Worm (Caenorhabditis elegans) whole organism, mixed stage, embryonic: ENCODE data around the gene dlc-5.

Source experiments
- M03D4.4 ChIP-seq: sonication (generic microtip); optimal IDR thresholded peaks from 2 replicates; lab custom pipeline; 2017; ENCODE audit warnings: mild to moderate bottlenecking, missing genetic modification characterization, missing compliant biosample characterization
- bed-3 ChIP-seq: fragments of 200-800 bp; sonication (Bioruptor generic); optimal IDR thresholded peaks from 3 replicates; lab custom pipeline; 2018; ENCODE audit warnings: mild to moderate bottlenecking, missing genetic modification characterization, moderate library complexity, missing compliant biosample characterization
- blmp-1 ChIP-seq: fragments of 150-350 bp; optimal IDR thresholded peaks from 2 replicates; lab custom pipeline; 2014; ENCODE audit warnings: missing biosample characterization, missing genetic modification characterization
- ceh-39 ChIP-seq: fragments of 150-350 bp; optimal IDR thresholded peaks from 2 replicates; lab custom pipeline; 2014; ENCODE audit warnings: missing biosample characterization, missing genetic modification characterization
- ceh-43 ChIP-seq: fragments of 200-800 bp; sonication (Bioruptor generic); optimal IDR thresholded peaks from 2 replicates; lab custom pipeline; 2018; ENCODE audit warnings: mild to moderate bottlenecking, missing genetic modification characterization, moderate library complexity, missing compliant biosample characterization
- ceh-83 ChIP-seq: fragments of 200-800 bp; sonication (Bioruptor generic); optimal IDR thresholded peaks from 2 replicates; lab custom pipeline; 2018; ENCODE audit warnings: mild to moderate bottlenecking, missing genetic modification characterization, missing compliant biosample characterization
- ces-1 ChIP-seq: fragments of 150-350 bp; optimal IDR thresholded peaks from 2 replicates; lab custom pipeline; 2014; ENCODE audit warnings: missing biosample characterization, missing genetic modification reagents, missing genetic modification characterization
- cnd-1 ChIP-seq: fragments of 200-800 bp; sonication (Bioruptor generic); optimal IDR thresholded peaks from 2 replicates; lab custom pipeline; 2018; ENCODE audit warnings: mild to moderate bottlenecking, missing genetic modification characterization, missing compliant biosample characterization
- drap-1 ChIP-seq: fragments of 200-800 bp; sonication (Bioruptor generic); optimal IDR thresholded peaks from 3 replicates; lab custom pipeline; 2018; ENCODE audit warnings: mild to moderate bottlenecking, missing genetic modification characterization, missing compliant biosample characterization
- elt-1 ChIP-seq: sonication (generic microtip); optimal IDR thresholded peaks from 2 replicates; lab custom pipeline; 2017; ENCODE audit warnings: missing genetic modification characterization, mild to moderate bottlenecking, missing compliant biosample characterization, antibody characterized with exemption, moderate library complexity, borderline replicate concordance; ENCODE audit not compliant: insufficient read depth
- elt-3 ChIP-seq: fragments of 150-350 bp; optimal IDR thresholded peaks from 2 replicates; lab custom pipeline; 2014; ENCODE audit warnings: missing biosample characterization, missing genetic modification characterization
- flh-1 ChIP-seq: fragments of 200-800 bp; sonication (Bioruptor generic); optimal IDR thresholded peaks from 2 replicates; lab custom pipeline; 2018; ENCODE audit warnings: mild to moderate bottlenecking, missing genetic modification characterization, moderate library complexity, missing compliant biosample characterization
- ham-2 ChIP-seq: fragments of 200-800 bp; sonication (Bioruptor generic); optimal IDR thresholded peaks from 2 replicates; lab custom pipeline; 2018; ENCODE audit warnings: mild to moderate bottlenecking, missing genetic modification characterization, missing compliant biosample characterization
- hlh-1 ChIP-seq: fragments of 150-350 bp; optimal IDR thresholded peaks from 2 replicates; lab custom pipeline; 2014; ENCODE audit warnings: missing biosample characterization, missing genetic modification reagents, missing genetic modification characterization
- lin-13 ChIP-seq: fragments of 150-350 bp; optimal IDR thresholded peaks from 2 replicates; lab custom pipeline; 2014; ENCODE audit warnings: missing biosample characterization, missing genetic modification characterization
- lin-32 ChIP-seq: fragments of 200-800 bp; sonication (Bioruptor generic); optimal IDR thresholded peaks from 2 replicates; lab custom pipeline; 2018; ENCODE audit warnings: mild to moderate bottlenecking, missing genetic modification characterization, missing compliant biosample characterization
- lsy-2 ChIP-seq: fragments of 150-350 bp; optimal IDR thresholded peaks from 2 replicates; lab custom pipeline; 2014; ENCODE audit warnings: missing biosample characterization, missing genetic modification characterization
- mab-5 ChIP-seq: fragments of 150-350 bp; optimal IDR thresholded peaks from 2 replicates; lab custom pipeline; 2014; ENCODE audit warnings: missing biosample characterization, missing genetic modification characterization
- mep-1 ChIP-seq: fragments of 150-350 bp; optimal IDR thresholded peaks from 2 replicates; lab custom pipeline; 2017; ENCODE audit warnings: missing biosample characterization, missing genetic modification reagents, missing genetic modification characterization, inconsistent platforms
- mls-2 ChIP-seq: sonication (generic microtip); optimal IDR thresholded peaks from 2 replicates; lab custom pipeline; 2016; ENCODE audit warnings: mild to moderate bottlenecking, missing genetic modification characterization, moderate library complexity, missing compliant biosample characterization
- nhr-12 ChIP-seq: fragments of 150-350 bp; optimal IDR thresholded peaks from 2 replicates; lab custom pipeline; 2014; ENCODE audit warnings: missing biosample characterization, missing genetic modification characterization
- nhr-2 ChIP-seq: fragments of 150-350 bp; optimal IDR thresholded peaks from 2 replicates; lab custom pipeline; 2014; ENCODE audit warnings: missing biosample characterization, missing genetic modification characterization
- nhr-237 ChIP-seq: fragments of 150-350 bp; optimal IDR thresholded peaks from 2 replicates; lab custom pipeline; 2014; ENCODE audit warnings: missing biosample characterization, missing genetic modification characterization
- nhr-28 ChIP-seq: fragments of 150-350 bp; optimal IDR thresholded peaks from 2 replicates; lab custom pipeline; 2014; ENCODE audit warnings: missing biosample characterization, missing genetic modification characterization
- nhr-76 ChIP-seq: sonication (generic microtip); optimal IDR thresholded peaks from 2 replicates; lab custom pipeline; 2017; ENCODE audit warnings: missing biosample characterization, missing genetic modification characterization
- pha-4 ChIP-seq: fragments of 150-350 bp; optimal IDR thresholded peaks from 2 replicates; lab custom pipeline; 2018; ENCODE audit warnings: missing biosample characterization, missing genetic modification reagents, missing genetic modification characterization
- sem-2 ChIP-seq: fragments of 200-800 bp; sonication (Bioruptor generic); optimal IDR thresholded peaks from 2 replicates; lab custom pipeline; 2018; ENCODE audit warnings: mild to moderate bottlenecking, missing genetic modification characterization, missing compliant biosample characterization
- snpc-4 ChIP-seq: fragments of 150-350 bp; optimal IDR thresholded peaks from 2 replicates; lab custom pipeline; 2014; ENCODE audit warnings: missing biosample characterization, missing genetic modification characterization
- sptf-1 ChIP-seq: sonication (generic microtip); optimal IDR thresholded peaks from 2 replicates; lab custom pipeline; 2017; ENCODE audit warnings: mild to moderate bottlenecking, missing genetic modification characterization, moderate library complexity, missing compliant biosample characterization
- tbx-8 ChIP-seq: fragments of 200-800 bp; sonication (Bioruptor generic); optimal IDR thresholded peaks from 2 replicates; lab custom pipeline; 2018; ENCODE audit warnings: mild to moderate bottlenecking, missing genetic modification characterization, moderate library complexity, missing compliant biosample characterization
- unc-120 ChIP-seq: sonication (generic microtip); optimal IDR thresholded peaks from 2 replicates; lab custom pipeline; 2017; ENCODE audit warnings: missing genetic modification characterization, missing compliant biosample characterization; ENCODE audit not compliant: poor library complexity, severe bottlenecking
- unc-39 ChIP-seq: fragments of 150-350 bp; optimal IDR thresholded peaks from 2 replicates; lab custom pipeline; 2014; ENCODE audit warnings: missing biosample characterization, missing genetic modification characterization
- unc-62 ChIP-seq: fragments of 150-350 bp; optimal IDR thresholded peaks from 2 replicates; lab custom pipeline; 2014; ENCODE audit warnings: missing biosample characterization, missing genetic modification reagents, missing genetic modification characterization
- zip-8 ChIP-seq: fragments of 150-350 bp; optimal IDR thresholded peaks from 2 replicates; lab custom pipeline; 2014; ENCODE audit warnings: missing biosample characterization, missing genetic modification characterization
- ztf-11 ChIP-seq: fragments of 150-350 bp; optimal IDR thresholded peaks from 2 replicates; lab custom pipeline; 2014; ENCODE audit warnings: missing biosample characterization, missing genetic modification characterization

The dlc-5 gene

ce11 chrIV:6473140-6473539, 35.1 kb downstream of the dlc-5 start, which contains the start of gene Y73B6BL.27:
Gene Y73B6BL.27 (minus strand): TSS chrIV:6473240.
- no peak for TF ChIP-seq unc-39 (tag; lab: Kevin White, UChicago)
- no peak for TF ChIP-seq sptf-1 (tag; lab: Kevin White, UChicago)

DNA sequence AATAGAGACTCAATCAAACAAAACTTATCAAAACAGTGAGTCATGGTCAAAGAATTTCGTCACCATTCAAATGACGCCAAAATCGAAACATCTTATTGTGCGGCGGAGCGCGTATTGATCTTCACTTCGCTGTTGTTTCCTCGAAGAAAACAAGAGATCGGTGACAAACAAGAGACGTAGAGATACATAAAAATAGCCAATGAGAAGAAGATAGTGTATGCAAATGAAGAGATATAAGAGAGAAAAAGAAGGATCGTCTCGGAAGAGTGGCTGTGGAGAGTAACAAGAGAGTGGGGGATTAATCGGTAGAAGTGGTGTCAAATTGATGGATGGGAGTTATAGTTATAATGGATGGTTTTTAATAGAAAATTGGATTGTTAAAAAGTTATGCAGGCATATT, 36.7 kb downstream of the dlc-5 start:
- no peak for TF ChIP-seq cnd-1 (tag; lab: Kevin White, UChicago)
- TF ChIP-seq nhr-2 = peak; percentile 41
- peak; percentile 13 for TF ChIP-seq ceh-39 (tag; lab: Kevin White, UChicago)
- TF ChIP-seq mls-2 = peak; percentile 56
- TF ChIP-seq mab-5 (tag; lab: Kevin White, UChicago) = no peak
- TF ChIP-seq ham-2 = no peak
- TF ChIP-seq elt-1 = no peak
- TF ChIP-seq zip-8 (tag; lab: Kevin White, UChicago) = no peak
- peak; percentile 30 for TF ChIP-seq hlh-1 (tag; lab: Kevin White, UChicago)
- TF ChIP-seq nhr-237 (tag; lab: Kevin White, UChicago) = peak; percentile 37
- TF ChIP-seq unc-39 (tag; lab: Kevin White, UChicago) = no peak
- no peak for TF ChIP-seq ceh-83 (GFP tag; lab: Kevin White, UChicago)
- no peak for TF ChIP-seq blmp-1
- TF ChIP-seq unc-62 (GFP tag; lab: Kevin White, UChicago) = peak; percentile 90
- peak; percentile 80 for TF ChIP-seq ces-1 (GFP tag; lab: Kevin White, UChicago)
- TF ChIP-seq nhr-76 (tag; lab: Kevin White, UChicago) = no peak
- peak; percentile 29 for TF ChIP-seq ceh-43 (GFP tag; lab: Kevin White, UChicago)
- TF ChIP-seq flh-1 (GFP tag; lab: Kevin White, UChicago) = no peak
- no peak for TF ChIP-seq lin-13
- no peak for TF ChIP-seq drap-1 (GFP tag; lab: Kevin White, UChicago)
- peak; percentile 5 for TF ChIP-seq lsy-2 (tag; lab: Kevin White, UChicago)
- no peak for TF ChIP-seq tbx-8 (GFP tag; lab: Kevin White, UChicago)
- TF ChIP-seq nhr-12 (tag; lab: Kevin White, UChicago) = no peak
- no peak for TF ChIP-seq sptf-1 (tag; lab: Kevin White, UChicago)
- no peak for TF ChIP-seq snpc-4 (tag; lab: Kevin White, UChicago)
- no peak for TF ChIP-seq bed-3 (GFP tag; lab: Kevin White, UChicago)
- no peak for TF ChIP-seq lin-32 (GFP tag; lab: Kevin White, UChicago)
- TF ChIP-seq mep-1 (tag; lab: Kevin White, UChicago) = no peak
- TF ChIP-seq nhr-28 (tag; lab: Kevin White, UChicago) = no peak
- no peak for TF ChIP-seq elt-3
- peak; percentile 71 for TF ChIP-seq pha-4 (tag; lab: Kevin White, UChicago)
- no peak for TF ChIP-seq unc-120 (tag; lab: Kevin White, UChicago)
- no peak for TF ChIP-seq M03D4.4
- TF ChIP-seq sem-2 = no peak
- no peak for TF ChIP-seq ztf-11 (tag; lab: Kevin White, UChicago)

ce11 chrIV:6480221-6480620, 42.2 kb downstream of the dlc-5 start, which contains the start of gene tyr-6:
Gene tyr-6 (plus strand): TSS chrIV:6480521.
- TF ChIP-seq hlh-1 (tag; lab: Kevin White, UChicago) = no peak
- no peak for TF ChIP-seq elt-3
- TF ChIP-seq blmp-1 = no peak
- TF ChIP-seq cnd-1 (tag; lab: Kevin White, UChicago) = no peak
- no peak for TF ChIP-seq flh-1 (GFP tag; lab: Kevin White, UChicago)
- TF ChIP-seq, all 35 proteins: peak for 0

DNA sequence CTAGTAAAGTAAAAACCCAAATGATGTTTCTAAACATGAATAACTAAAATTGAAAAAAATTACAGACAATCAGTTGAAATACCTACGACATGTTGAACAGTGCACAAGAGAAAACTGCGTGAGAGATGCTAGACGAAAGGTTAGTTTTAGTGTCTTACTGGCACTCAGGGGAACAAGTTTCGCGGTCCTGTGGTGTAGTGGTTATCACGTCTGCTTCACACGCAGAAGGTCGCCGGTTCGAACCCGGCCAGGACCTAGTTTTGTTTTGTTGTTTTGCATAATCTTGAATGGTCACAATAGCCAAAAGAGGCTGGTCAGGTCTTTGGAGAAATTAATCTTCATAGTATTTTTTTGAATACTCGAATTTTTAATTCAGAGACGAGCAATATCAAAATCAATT, 43.0 kb downstream of the dlc-5 start:
- TF ChIP-seq ceh-83 (GFP tag; lab: Kevin White, UChicago) = peak; percentile 12
- TF ChIP-seq cnd-1 (tag; lab: Kevin White, UChicago) = peak; percentile 14
- TF ChIP-seq ceh-39 (tag; lab: Kevin White, UChicago) = no peak
- TF ChIP-seq lin-32 (GFP tag; lab: Kevin White, UChicago) = peak; percentile 21
